Worm (Caenorhabditis elegans): ENCODE results near the gene hadb-1.

ce11 chrIII:8678371-8678770 lies 9.9 kb downstream of the hadb-1 start:
- TF ChIP-seq ref-1 (GFP tag; conservative IDR thresholded peaks at IDR 0.05) (peak; percentile 95), cog-1 (tag; optimal IDR thresholded peaks at IDR 0.05) (peak; percentile 92), klf-2 (GFP tag; conservative IDR thresholded peaks at IDR 0.05) (peak; percentile 98), flt-1 (GFP tag; IDR thresholded peaks at IDR 0.05) (peak; percentile 99), ztf-29 (GFP tag; IDR thresholded peaks at IDR 0.05) (peak; percentile 99), T22C8.4 (GFP tag; IDR thresholded peaks at IDR 0.05) (peak; percentile 96)

Data from whole organism, midembryonic.